Fruit fly (Drosophila melanogaster) whole organism, embryonic: ENCODE data around the gene CG5715.

Source experiments
- Aef1 ChIP-seq: fragments of 200-800 bp; sonication (Bioruptor generic); IDR thresholded peaks from 3 replicates; pipeline ENCODE4 v1.3.6; 2022; ENCODE audit warnings: missing biosample characterization, missing genetic modification characterization
- BtbVII ChIP-seq: fragments of 200-800 bp; sonication (Bioruptor generic); optimal IDR thresholded peaks from 3 replicates; lab custom pipeline; 2017; ENCODE audit warnings: missing biosample characterization, mild to moderate bottlenecking, missing genetic modification characterization
- CG1024 ChIP-seq: fragments of 200-800 bp; sonication (Bioruptor generic); IDR thresholded peaks from 2 replicates; pipeline ENCODE4 v1.3.6; 2022; ENCODE audit warnings: missing biosample characterization, missing genetic modification characterization
- CG11398 ChIP-seq: fragments of 200-800 bp; sonication (Bioruptor generic); optimal IDR thresholded peaks from 2 replicates; lab custom pipeline; 2016; ENCODE audit warnings: missing biosample characterization, missing genetic modification characterization
- CG14014 ChIP-seq: fragments of 200-800 bp; sonication (Bioruptor generic); IDR thresholded peaks from 2 replicates; pipeline ENCODE4 v1.3.6; 2022; ENCODE audit warnings: missing biosample characterization, missing genetic modification characterization
- CG14860 ChIP-seq: fragments of 200-800 bp; sonication (Bioruptor generic); IDR thresholded peaks from 3 replicates; pipeline ENCODE4 v1.3.6; 2022; ENCODE audit warnings: missing biosample characterization, missing genetic modification characterization; ENCODE audit not compliant: partially characterized antibody
- CG16815 ChIP-seq: fragments of 200-800 bp; sonication (Bioruptor generic); optimal IDR thresholded peaks from 3 replicates; lab custom pipeline; 2017; ENCODE audit warnings: missing biosample characterization, mild to moderate bottlenecking, missing genetic modification characterization
- CG18764 ChIP-seq: fragments of 200-800 bp; sonication (Bioruptor generic); optimal IDR thresholded peaks from 3 replicates; lab custom pipeline; 2016; ENCODE audit warnings: missing biosample characterization, missing genetic modification characterization
- CG2120 ChIP-seq: fragments of 200-800 bp; sonication (Bioruptor generic); optimal IDR thresholded peaks from 3 replicates; lab custom pipeline; 2016; ENCODE audit warnings: missing biosample characterization, missing genetic modification characterization
- CG2202 ChIP-seq: fragments of 200-800 bp; sonication (Bioruptor generic); optimal IDR thresholded peaks from 2 replicates; lab custom pipeline; 2018; ENCODE audit warnings: missing biosample characterization, mild to moderate bottlenecking, missing genetic modification characterization
- CG43689 ChIP-seq: fragments of 200-800 bp; sonication (Bioruptor generic); IDR thresholded peaks from 2 replicates; pipeline ENCODE4 v1.3.6; 2022; ENCODE audit warnings: missing biosample characterization, missing genetic modification characterization
- CG4617 ChIP-seq: fragments of 200-800 bp; sonication (Bioruptor generic); optimal IDR thresholded peaks from 3 replicates; lab custom pipeline; 2016; ENCODE audit warnings: missing biosample characterization, missing genetic modification characterization, borderline replicate concordance
- CG5245 ChIP-seq: fragments of 200-800 bp; sonication (Bioruptor generic); optimal IDR thresholded peaks from 3 replicates; lab custom pipeline; 2016; ENCODE audit warnings: missing biosample characterization, missing genetic modification characterization
- CG6254 ChIP-seq: fragments of 200-800 bp; sonication (Bioruptor generic); optimal IDR thresholded peaks from 3 replicates; lab custom pipeline; 2017; ENCODE audit warnings: mild to moderate bottlenecking, missing biosample characterization, missing genetic modification reagents, missing genetic modification characterization
- CG7357 ChIP-seq: fragments of 200-800 bp; sonication (Bioruptor generic); IDR thresholded peaks from 3 replicates; pipeline ENCODE4 v1.3.6; 2022; ENCODE audit warnings: missing biosample characterization, missing genetic modification characterization
- CG7786 ChIP-seq: fragments of 200-800 bp; sonication (Bioruptor generic); optimal IDR thresholded peaks from 2 replicates; lab custom pipeline; 2016; ENCODE audit warnings: missing biosample characterization, missing genetic modification characterization
- CG7987 ChIP-seq: fragments of 200-800 bp; sonication (Bioruptor generic); optimal IDR thresholded peaks from 2 replicates; lab custom pipeline; 2018; ENCODE audit warnings: missing biosample characterization, mild to moderate bottlenecking, missing genetic modification characterization, moderate library complexity
- CG8944 ChIP-seq: fragments of 200-800 bp; sonication (Bioruptor generic); optimal IDR thresholded peaks from 3 replicates; lab custom pipeline; 2016; ENCODE audit warnings: missing biosample characterization, missing genetic modification characterization
- CG9215 ChIP-seq: fragments of 200-800 bp; sonication (Bioruptor generic); IDR thresholded peaks from 2 replicates; pipeline ENCODE4 v1.3.6; 2022; ENCODE audit warnings: missing biosample characterization, missing genetic modification characterization
- ERR ChIP-seq: fragments of 200-800 bp; sonication (Bioruptor generic); optimal IDR thresholded peaks from 2 replicates; lab custom pipeline; 2016; ENCODE audit warnings: missing biosample characterization, missing genetic modification characterization
- Hand ChIP-seq: fragments of 200-800 bp; sonication (Bioruptor generic); optimal IDR thresholded peaks from 2 replicates; lab custom pipeline; 2017; ENCODE audit warnings: mild to moderate bottlenecking, missing biosample characterization, missing genetic modification reagents, missing genetic modification characterization
- HmgZ ChIP-seq: fragments of 200-800 bp; sonication (Bioruptor generic); optimal IDR thresholded peaks from 2 replicates; lab custom pipeline; 2018; ENCODE audit warnings: missing biosample characterization, mild to moderate bottlenecking, missing genetic modification characterization
- Kr ChIP-seq: fragments of 200-800 bp; sonication (Bioruptor generic); optimal IDR thresholded peaks from 2 replicates; lab custom pipeline; 2017; ENCODE audit warnings: missing biosample characterization, mild to moderate bottlenecking, missing genetic modification characterization
- NC2α ChIP-seq: fragments of 200-800 bp; sonication (Bioruptor generic); optimal IDR thresholded peaks from 2 replicates; lab custom pipeline; 2016; ENCODE audit warnings: missing biosample characterization, missing genetic modification characterization
- NFAT ChIP-seq: fragments of 200-800 bp; sonication (Bioruptor generic); IDR thresholded peaks from 2 replicates; pipeline ENCODE4 v1.3.6; 2022; ENCODE audit warnings: missing biosample characterization, missing genetic modification characterization
- NK7.1 ChIP-seq: fragments of 200-800 bp; sonication (Bioruptor generic); optimal IDR thresholded peaks from 3 replicates; lab custom pipeline; 2016; ENCODE audit warnings: missing biosample characterization, missing genetic modification characterization
- Sox102F ChIP-seq: fragments of 200-800 bp; sonication (Bioruptor generic); optimal IDR thresholded peaks from 2 replicates; lab custom pipeline; 2018; ENCODE audit warnings: missing biosample characterization, mild to moderate bottlenecking, missing genetic modification characterization, moderate library complexity
- Tbp ChIP-seq: fragments of >200 bp; optimal IDR thresholded peaks from 2 replicates; lab custom pipeline; 2018; ENCODE audit warnings: missing biosample characterization, missing genetic modification characterization
- abd-A ChIP-seq: fragments of 200-800 bp; sonication (Bioruptor generic); optimal IDR thresholded peaks from 3 replicates; lab custom pipeline; 2019; ENCODE audit warnings: missing biosample characterization, mild to moderate bottlenecking, missing genetic modification characterization, moderate library complexity
- al ChIP-seq: fragments of 200-800 bp; sonication (Bioruptor generic); IDR thresholded peaks from 2 replicates; pipeline ENCODE4 v1.3.6; 2022; ENCODE audit warnings: missing biosample characterization, missing genetic modification characterization
- ap ChIP-seq: fragments of 200-800 bp; sonication (Bioruptor generic); IDR thresholded peaks from 2 replicates; pipeline ENCODE4 v1.3.6; 2022; ENCODE audit warnings: missing biosample characterization, missing genetic modification characterization
- ash1 ChIP-seq: fragments of 200-800 bp; sonication (Bioruptor generic); optimal IDR thresholded peaks from 2 replicates; lab custom pipeline; 2018; ENCODE audit warnings: missing biosample characterization, mild to moderate bottlenecking, missing genetic modification characterization
- az2 ChIP-seq: fragments of 200-800 bp; sonication (Bioruptor generic); optimal IDR thresholded peaks from 3 replicates; lab custom pipeline; 2016; ENCODE audit warnings: missing biosample characterization, missing genetic modification characterization
- chn ChIP-seq: fragments of 200-800 bp; sonication (Bioruptor generic); optimal IDR thresholded peaks from 2 replicates; lab custom pipeline; 2016; ENCODE audit warnings: missing biosample characterization, missing genetic modification characterization
- da ChIP-seq: fragments of 200-800 bp; sonication (Bioruptor generic); optimal IDR thresholded peaks from 2 replicates; lab custom pipeline; 2016; ENCODE audit warnings: missing biosample characterization, missing genetic modification characterization
- esg ChIP-seq: fragments of 200-800 bp; sonication (Bioruptor generic); conservative IDR thresholded peaks from 2 replicates; pipeline ENCODE4 v1.3.6; 2022; ENCODE audit warnings: missing biosample characterization, missing genetic modification characterization
- ftz-f1 ChIP-seq: fragments of 200-800 bp; sonication (Bioruptor generic); optimal IDR thresholded peaks from 2 replicates; lab custom pipeline; 2016; ENCODE audit warnings: missing biosample characterization, missing genetic modification characterization
- hth ChIP-seq: fragments of >200 bp; optimal IDR thresholded peaks from 2 replicates; lab custom pipeline; 2017; ENCODE audit warnings: inconsistent platforms
- lbe ChIP-seq: fragments of 200-800 bp; sonication (Bioruptor generic); optimal IDR thresholded peaks from 2 replicates; lab custom pipeline; 2016; ENCODE audit warnings: missing biosample characterization, mild to moderate bottlenecking, missing genetic modification characterization
- lola ChIP-seq, 3 experiments: fragments of >200 bp in 2 of 3; fragments of 200-800 bp in 1 of 3; sonication (Bioruptor generic) in 1 of 3; optimal IDR thresholded peaks; 2 replicates each; lab custom pipeline; 2017 to 2019; ENCODE audit warnings: missing biosample characterization in 3 of 3, missing genetic modification characterization in 3 of 3, mild to moderate bottlenecking in 1 of 3, moderate library complexity in 1 of 3
- luna ChIP-seq: fragments of 200-800 bp; sonication (Bioruptor generic); optimal IDR thresholded peaks from 2 replicates; lab custom pipeline; 2016; ENCODE audit warnings: missing biosample characterization, missing genetic modification characterization
- mam ChIP-seq: fragments of 200-800 bp; sonication (Bioruptor generic); optimal IDR thresholded peaks from 3 replicates; lab custom pipeline; 2016; ENCODE audit warnings: missing biosample characterization, missing genetic modification characterization
- nau ChIP-seq: fragments of 200-800 bp; sonication (Bioruptor generic); optimal IDR thresholded peaks from 3 replicates; lab custom pipeline; 2017; ENCODE audit warnings: missing biosample characterization, mild to moderate bottlenecking, missing genetic modification characterization, missing genetic modification reagents
- nerfin-1 ChIP-seq: fragments of 200-800 bp; sonication (Bioruptor generic); optimal IDR thresholded peaks from 3 replicates; lab custom pipeline; 2019; ENCODE audit warnings: missing biosample characterization, mild to moderate bottlenecking, missing genetic modification characterization, moderate library complexity
- odd ChIP-seq: fragments of 200-800 bp; sonication (Bioruptor generic); optimal IDR thresholded peaks from 2 replicates; lab custom pipeline; 2017; ENCODE audit warnings: missing biosample characterization, mild to moderate bottlenecking, missing genetic modification characterization
- pita ChIP-seq: fragments of 200-800 bp; sonication (Bioruptor generic); optimal IDR thresholded peaks from 2 replicates; lab custom pipeline; 2017; ENCODE audit warnings: missing biosample characterization, mild to moderate bottlenecking, missing genetic modification characterization
- ranshi ChIP-seq: fragments of 200-800 bp; sonication (Bioruptor generic); IDR thresholded peaks from 2 replicates; pipeline ENCODE4 v1.3.6; 2022; ENCODE audit warnings: missing biosample characterization, missing genetic modification characterization
- sima ChIP-seq: fragments of 200-800 bp; sonication (Bioruptor generic); optimal IDR thresholded peaks from 2 replicates; lab custom pipeline; 2016; ENCODE audit warnings: missing biosample characterization, missing genetic modification characterization
- zen ChIP-seq: fragments of 200-800 bp; sonication (Bioruptor generic); optimal IDR thresholded peaks from 3 replicates; lab custom pipeline; 2018; ENCODE audit warnings: missing biosample characterization, mild to moderate bottlenecking, missing genetic modification characterization, moderate library complexity

The CG5715 gene

DNA sequence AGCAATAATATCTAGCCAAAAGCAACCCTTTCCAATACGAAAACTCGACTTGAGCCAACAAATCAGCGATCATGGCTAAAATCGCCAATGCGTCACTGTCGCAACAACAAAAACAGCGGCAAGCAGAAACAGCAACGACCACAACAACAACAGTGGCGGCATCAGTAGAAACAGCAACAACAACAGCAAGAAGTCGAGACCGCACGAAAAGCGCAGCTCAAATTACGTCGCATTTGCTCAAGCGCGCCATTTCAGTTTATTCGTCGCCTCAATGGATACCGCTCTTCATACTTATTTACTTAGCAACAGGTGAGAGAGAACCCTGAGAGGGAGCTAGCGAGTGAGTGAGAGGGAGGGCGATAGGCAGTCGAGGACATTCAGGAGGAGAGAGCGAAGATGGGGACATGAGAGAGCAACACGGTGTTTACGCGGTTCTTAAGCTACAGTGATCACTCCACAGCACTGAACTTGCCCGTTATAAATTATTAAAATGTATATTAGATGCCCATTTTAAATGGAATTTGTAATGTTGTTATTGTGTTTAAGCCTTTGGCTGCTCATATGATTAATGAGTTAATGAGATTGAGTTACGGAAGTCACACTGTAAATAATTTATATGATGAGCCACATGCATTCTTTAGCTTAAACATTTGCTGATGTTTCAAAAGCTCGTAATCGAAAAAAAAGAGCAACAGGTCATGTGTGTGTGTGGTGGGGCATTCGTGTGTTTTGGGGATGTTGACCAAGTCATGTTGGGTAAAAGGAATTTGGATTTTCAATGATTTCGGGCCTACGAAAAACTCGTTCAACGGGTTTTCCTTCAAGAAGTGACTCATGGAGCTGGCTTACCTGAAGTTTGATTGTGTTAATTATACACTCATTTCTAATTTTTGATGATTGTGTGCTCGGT lies 1.6 kb upstream of the CG5715 start (continued):
- TF ChIP-seq lola (GFP tag; optimal IDR thresholded peaks at IDR 0.05; lab: Kevin White, UChicago), result peak in 1 of 3 experiments; percentile 78
- peak; percentile 52 for TF ChIP-seq CG11398 (GFP tag; lab: Kevin White, UChicago)
- TF ChIP-seq CG18764 (GFP tag; lab: Kevin White, UChicago), result peak; percentile 60
- peak; percentile 65; the same call in 1 of the 2 replicates for TF ChIP-seq ap (GFP tag; lab: Robert Waterston, UW)
- peak; percentile 66 for TF ChIP-seq zen (tag; lab: Kevin White, UChicago)
- TF ChIP-seq CG14014 (GFP tag; lab: Robert Waterston, UW), result peak; percentile 89
- TF ChIP-seq CG43689, result peak; percentile 46; the same call in 1 of the 2 replicates
- peak; percentile 76; the same call in 1 of the 2 replicates for TF ChIP-seq al (GFP tag; lab: Robert Waterston, UW)
- peak; percentile 89 for TF ChIP-seq CG2120 (GFP tag; lab: Kevin White, UChicago)
- TF ChIP-seq CG7357, result peak; percentile 67; the same call in 2 of the 3 replicates
- peak; percentile 76 for TF ChIP-seq Aef1 (GFP tag; lab: Robert Waterston, UW)
- TF ChIP-seq az2 (GFP tag; lab: Kevin White, UChicago), result peak; percentile 75
- TF ChIP-seq CG9215 (GFP tag; lab: Robert Waterston, UW), result peak; percentile 75
- TF ChIP-seq abd-A (tag; lab: Kevin White, UChicago), result no peak
- no peak for TF ChIP-seq Tbp
- peak; percentile 75 for TF ChIP-seq esg (GFP tag; lab: Robert Waterston, UW)
- TF ChIP-seq Hand (GFP tag; lab: Kevin White, UChicago), result peak; percentile 34
- no peak for TF ChIP-seq hth (lab: Kevin White, UChicago)
- peak; percentile 74 for TF ChIP-seq Sox102F
- TF ChIP-seq NC2α, result peak; percentile 34
- TF ChIP-seq Kr (GFP tag; lab: Kevin White, UChicago), result no peak
- TF ChIP-seq CG2202 (tag; lab: Kevin White, UChicago), result peak; percentile 52
- TF ChIP-seq ash1 (GFP tag; lab: Kevin White, UChicago), result no peak
- TF ChIP-seq CG1024, result no peak
- peak; percentile 74; the same call in 1 of the 2 replicates for TF ChIP-seq NFAT (GFP tag; lab: Robert Waterston, UW)
- TF ChIP-seq da (GFP tag; lab: Kevin White, UChicago), result no peak
- peak; percentile 75 for TF ChIP-seq mam (GFP tag; lab: Kevin White, UChicago)
- peak; percentile 78 for TF ChIP-seq CG16815 (GFP tag; lab: Kevin White, UChicago)
- TF ChIP-seq CG5245 (GFP tag; lab: Kevin White, UChicago), result peak; percentile 66
- TF ChIP-seq HmgZ (tag; lab: Kevin White, UChicago), result peak; percentile 59
- peak; percentile 49 for TF ChIP-seq ERR
- TF ChIP-seq BtbVII (GFP tag; lab: Kevin White, UChicago), result peak; percentile 69
- no peak for TF ChIP-seq luna (GFP tag; lab: Kevin White, UChicago)
- TF ChIP-seq NK7.1 (GFP tag; lab: Kevin White, UChicago), result peak; percentile 69
- peak; percentile 34 for TF ChIP-seq CG4617 (GFP tag; lab: Kevin White, UChicago)
- TF ChIP-seq CG14860, result no peak
- TF ChIP-seq lbe (GFP tag; lab: Kevin White, UChicago), result peak; percentile 98
- TF ChIP-seq nau (GFP tag; lab: Kevin White, UChicago), result peak; percentile 12
- peak; percentile 56 for TF ChIP-seq CG8944
- TF ChIP-seq CG6254 (GFP tag; lab: Kevin White, UChicago), result no peak
- peak; percentile 71 for TF ChIP-seq CG7786 (GFP tag; lab: Kevin White, UChicago)
- peak; percentile 81 for TF ChIP-seq ranshi (GFP tag; lab: Robert Waterston, UW)
- TF ChIP-seq ftz-f1 (GFP tag; lab: Kevin White, UChicago), result no peak
- peak; percentile 65 for TF ChIP-seq chn
- peak; percentile 66 for TF ChIP-seq odd
- TF ChIP-seq sima, result no peak
- TF ChIP-seq nerfin-1, result peak; percentile 46
- no peak for TF ChIP-seq pita (GFP tag; lab: Kevin White, UChicago)
- peak; percentile 63 for TF ChIP-seq CG7987 (GFP tag; lab: Kevin White, UChicago)
